Worm (Caenorhabditis elegans) whole organism, early embryonic: Measurements from ENCODE around the gene txt-14.

Source experiments
- B0310.2 ChIP-seq: sonication (generic microtip); optimal IDR thresholded peaks from 2 replicates; lab custom pipeline; 2016; ENCODE audit warnings: mild to moderate bottlenecking, missing genetic modification characterization, missing compliant biosample characterization
- F13C5.2 ChIP-seq: sonication (generic microtip); optimal IDR thresholded peaks from 2 replicates; lab custom pipeline; 2017; ENCODE audit warnings: mild to moderate bottlenecking, missing genetic modification characterization, inconsistent platforms, missing compliant biosample characterization
- aly-1 ChIP-seq: sonication (generic microtip); optimal IDR thresholded peaks from 2 replicates; lab custom pipeline; 2016; ENCODE audit warnings: missing genetic modification characterization, missing compliant biosample characterization
- ama-1 ChIP-seq: fragments of 150-350 bp; optimal IDR thresholded peaks from 2 replicates; lab custom pipeline; 2014
- ceh-13 ChIP-seq: fragments of 200-800 bp; sonication (Bioruptor generic); optimal IDR thresholded peaks from 2 replicates; lab custom pipeline; 2018; ENCODE audit warnings: mild to moderate bottlenecking, missing genetic modification characterization, missing compliant biosample characterization
- ets-7 ChIP-seq: sonication (generic microtip); optimal IDR thresholded peaks from 2 replicates; lab custom pipeline; 2016; ENCODE audit warnings: missing genotype, missing genetic modification characterization, missing compliant biosample characterization
- flt-1 ChIP-seq: fragments of 200-800 bp; sonication (Bioruptor generic); IDR thresholded peaks from 2 replicates; pipeline ENCODE4 v1.3.6; 2022; ENCODE audit warnings: missing genetic modification characterization, missing compliant biosample characterization
- hmg-4 ChIP-seq: fragments of 200-800 bp; sonication (Bioruptor generic); optimal IDR thresholded peaks from 2 replicates; lab custom pipeline; 2018; ENCODE audit warnings: mild to moderate bottlenecking, missing genetic modification characterization, missing compliant biosample characterization
- hnd-1 ChIP-seq: sonication (generic microtip); optimal IDR thresholded peaks from 2 replicates; lab custom pipeline; 2016; ENCODE audit warnings: missing genetic modification characterization, missing compliant biosample characterization
- pes-1 ChIP-seq: fragments of 200-800 bp; sonication (Bioruptor generic); IDR thresholded peaks from 2 replicates; pipeline ENCODE4 v1.3.6; 2022; ENCODE audit warnings: missing genetic modification reagents, missing genetic modification characterization, missing compliant biosample characterization

- TF ChIP-seq flt-1 (GFP tag; lab: Robert Waterston, UW) = no peak
- TF ChIP-seq ama-1 (lab: Kevin White, UChicago) = no peak
- TF ChIP-seq ets-7 (tag; lab: Kevin White, UChicago) = no peak
- no peak for TF ChIP-seq pes-1 (GFP tag; lab: Robert Waterston, UW)
- no peak for TF ChIP-seq B0310.2
- TF ChIP-seq aly-1 (tag; lab: Kevin White, UChicago) = no peak
- no peak for TF ChIP-seq F13C5.2 (tag; lab: Kevin White, UChicago)
- TF ChIP-seq hnd-1 (tag; lab: Kevin White, UChicago) = no peak
- no peak for TF ChIP-seq hmg-4
- TF ChIP-seq ceh-13 = no peak
Measured at ce11 chrV:18564786-18565185, 17.7 kb upstream of the txt-14 start, which contains the start of gene srg-34.
